Fruit fly (Drosophila melanogaster) whole organism, prepupa: ENCODE measurements around the gene CG33285.

Experiments
- CG11902 ChIP-seq: fragments of 200-800 bp; sonication (Bioruptor generic); optimal IDR thresholded peaks from 3 replicates; lab custom pipeline; 2016; ENCODE audit warnings: missing biosample characterization, missing genetic modification characterization
- CG15336 ChIP-seq: fragments of 200-800 bp; sonication (Bioruptor generic); IDR thresholded peaks from 2 replicates; pipeline ENCODE4 v1.3.6; 2022; ENCODE audit warnings: missing biosample characterization, missing genetic modification characterization
- CG6163 ChIP-seq: fragments of 200-800 bp; sonication (Bioruptor generic); IDR thresholded peaks from 3 replicates; pipeline ENCODE4 v1.3.6; 2022; ENCODE audit warnings: missing biosample characterization, missing genetic modification characterization
- CG6854 ChIP-seq: fragments of 200-800 bp; sonication (Bioruptor generic); optimal IDR thresholded peaks from 2 replicates; lab custom pipeline; 2017; ENCODE audit warnings: missing biosample characterization, mild to moderate bottlenecking, missing genetic modification characterization
- Eip78C ChIP-seq: fragments of 200-800 bp; sonication (Bioruptor generic); peaks from one replicate; lab custom pipeline; 2016; ENCODE audit warnings: missing biosample characterization, missing genetic modification characterization
- Lpt ChIP-seq: fragments of 200-800 bp; sonication (Bioruptor generic); optimal IDR thresholded peaks from 3 replicates; lab custom pipeline; 2016; ENCODE audit warnings: missing biosample characterization, missing genetic modification characterization
- achi ChIP-seq: fragments of 200-800 bp; sonication (Bioruptor generic); optimal IDR thresholded peaks from 3 replicates; lab custom pipeline; 2016; ENCODE audit warnings: missing biosample characterization, missing genetic modification characterization
- eg ChIP-seq: fragments of 200-800 bp; sonication (Bioruptor generic); IDR thresholded peaks from 3 replicates; pipeline ENCODE4 v1.3.6; 2022; ENCODE audit warnings: missing biosample characterization, missing genetic modification characterization
- fd85E ChIP-seq: fragments of 200-800 bp; sonication (Bioruptor generic); optimal IDR thresholded peaks from 3 replicates; lab custom pipeline; 2016; ENCODE audit warnings: missing biosample characterization, missing genetic modification characterization
- salr ChIP-seq, 2 experiments: fragments of 200-800 bp; sonication (Bioruptor generic); optimal IDR thresholded peaks; 3 replicates each; lab custom pipeline; 2016 to 2018; ENCODE audit warnings: missing biosample characterization in 2 of 2, missing genetic modification characterization in 2 of 2, mild to moderate bottlenecking in 1 of 2
- svp ChIP-seq: fragments of 200-800 bp; sonication (Bioruptor generic); peaks from one replicate; lab custom pipeline; 2016; ENCODE audit warnings: missing biosample characterization, missing genetic modification characterization

- TF ChIP-seq svp (GFP tag; lab: Kevin White, UChicago) (peak; percentile 54), CG6163 (GFP tag; lab: Robert Waterston, UW) (peak; percentile 73), salr (GFP tag; optimal IDR thresholded peaks at IDR 0.05; lab: Kevin White, UChicago) (no peak), CG15336 (GFP tag; lab: Robert Waterston, UW) (peak; percentile 61), Lpt (GFP tag; lab: Kevin White, UChicago) (peak; percentile 9), fd85E (GFP tag; lab: Kevin White, UChicago) (no peak), Eip78C (GFP tag; lab: Kevin White, UChicago) (peak; percentile 72), eg (GFP tag; lab: Robert Waterston, UW) (peak; percentile 49; the same call in 1 of the 3 replicates), achi (peak; percentile 36), CG6854 (GFP tag; lab: Kevin White, UChicago) (no peak), CG11902 (GFP tag; lab: Kevin White, UChicago) (no peak)
Measured at dm6 chr3L:21046107-21046708, 42.6 kb downstream of the CG33285 start.
